Fruit fly (Drosophila melanogaster): ENCODE results near the gene Fuca.

Gene Fuca

DNA sequence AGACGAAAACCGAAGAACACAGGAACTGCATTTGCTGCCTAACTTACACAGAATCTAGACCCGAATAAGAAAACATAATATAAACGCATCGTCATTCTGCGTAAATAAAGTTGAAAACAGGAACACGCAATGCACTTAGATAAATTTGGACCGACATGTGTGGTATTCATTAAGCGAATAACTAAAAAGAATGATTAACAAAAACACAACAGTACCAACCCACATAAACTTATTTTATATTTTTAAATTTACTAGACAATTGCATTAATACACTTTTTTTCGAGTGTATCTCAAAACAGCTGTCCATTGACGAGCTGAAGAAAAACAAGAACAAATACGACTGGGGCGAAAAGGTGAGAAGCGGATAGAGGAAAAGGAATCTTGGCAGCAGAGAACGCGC, 31.8 kb upstream of the Fuca start (continued):
- TF ChIP-seq Xbp1 (GFP tag; optimal IDR thresholded peaks at IDR 0.05) (peak; percentile 85), CG18764 (GFP tag; optimal IDR thresholded peaks at IDR 0.05) (peak; percentile 80), CG15269 (tag; optimal IDR thresholded peaks at IDR 0.05) (peak; percentile 70), CG1529 (GFP tag; optimal IDR thresholded peaks at IDR 0.05) (peak; percentile 85), CG12391 (tag; optimal IDR thresholded peaks at IDR 0.05) (peak; percentile 90), Adf1 (GFP tag; IDR thresholded peaks at IDR 0.05) (no peak), CG15514 (GFP tag; optimal IDR thresholded peaks at IDR 0.05) (peak; percentile 33), CG3065 (GFP tag; optimal IDR thresholded peaks at IDR 0.05) (peak; percentile 73), h (optimal IDR thresholded peaks at IDR 0.05) (no peak), CG1647 (GFP tag; optimal IDR thresholded peaks at IDR 0.05) (peak; percentile 39), CG34224 (GFP tag; IDR thresholded peaks at IDR 0.05; ENCODE audit: partially characterized antibody) (no peak), wek (GFP tag; optimal IDR thresholded peaks at IDR 0.05) (peak; percentile 38), Hr78 (GFP tag; optimal IDR thresholded peaks at IDR 0.05) (peak in 1 of 2 experiments; percentile 60), CG2116 (GFP tag; optimal IDR thresholded peaks at IDR 0.05) (peak; percentile 55), gcm2 (GFP tag; optimal IDR thresholded peaks at IDR 0.05) (no peak), so (GFP tag; IDR thresholded peaks at IDR 0.05) (0 out of 3 replicates have a peak, but pooled peaks have one; percentile 23), Fer3 (tag; optimal IDR thresholded peaks at IDR 0.05) (peak; percentile 64), CTCF (GFP tag; optimal IDR thresholded peaks at IDR 0.05) (no peak), CG31388 (GFP tag; optimal IDR thresholded peaks at IDR 0.05) (peak; percentile 58), HLH54F (GFP tag; optimal IDR thresholded peaks at IDR 0.05) (peak; percentile 51), Opbp (GFP tag; IDR thresholded peaks at IDR 0.05; ENCODE audit: partially characterized antibody) (no peak), CG12659 (GFP tag; optimal IDR thresholded peaks at IDR 0.05) (peak; percentile 72), da (GFP tag; optimal IDR thresholded peaks at IDR 0.05) (peak; percentile 58), Elba2 (GFP tag; optimal IDR thresholded peaks at IDR 0.05) (peak; percentile 59), lov (optimal IDR thresholded peaks at IDR 0.05) (no peak), lov (GFP tag; IDR thresholded peaks at IDR 0.05) (peak; percentile 92), Ravus (GFP tag; IDR thresholded peaks at IDR 0.05) (no peak; the same call in 1 of the 2 replicates), CG17385 (GFP tag; optimal IDR thresholded peaks at IDR 0.05) (peak; percentile 76), HHEX (GFP tag; optimal IDR thresholded peaks at IDR 0.05) (peak; percentile 63), cad (GFP tag; optimal IDR thresholded peaks at IDR 0.05) (no peak), Hr51 (GFP tag; optimal IDR thresholded peaks at IDR 0.05) (peak; percentile 62 to 67), chinmo (GFP tag; IDR thresholded peaks at IDR 0.05; ENCODE audit: partially characterized antibody) (no peak), Dbx (GFP tag; IDR thresholded peaks at IDR 0.05) (0 out of 3 replicates have a peak, but pooled peaks have one; percentile 11), HmgD (GFP tag; optimal IDR thresholded peaks at IDR 0.05) (no peak), Bgb (GFP tag; IDR thresholded peaks at IDR 0.05; ENCODE audit: partially characterized antibody) (no peak), Side (GFP tag; optimal IDR thresholded peaks at IDR 0.05) (peak; percentile 76), Atf3 (GFP tag; optimal IDR thresholded peaks at IDR 0.05) (peak; percentile 76), CG16815 (GFP tag; optimal IDR thresholded peaks at IDR 0.05) (peak; percentile 87), Optix (GFP tag; IDR thresholded peaks at IDR 0.05) (peak; percentile 53; the same call in 2 of the 3 replicates), lab (GFP tag; optimal IDR thresholded peaks at IDR 0.05) (peak; percentile 71), Oli (tag; optimal IDR thresholded peaks at IDR 0.05) (peak; percentile 84), H15 (GFP tag; IDR thresholded peaks at IDR 0.05) (peak; percentile 79), CG10366 (GFP tag; IDR thresholded peaks at IDR 0.05) (peak; percentile 73), CG17568 (GFP tag; optimal IDR thresholded peaks at IDR 0.05) (peak; percentile 81), CG10274 (GFP tag; optimal IDR thresholded peaks at IDR 0.05) (peak; percentile 31), CG1233 (GFP tag; optimal IDR thresholded peaks at IDR 0.05) (peak; percentile 81), Trl (optimal IDR thresholded peaks at IDR 0.05) (no peak), Trl (GFP tag; optimal IDR thresholded peaks at IDR 0.05) (peak; percentile 73), CG12769 (tag; optimal IDR thresholded peaks at IDR 0.05) (peak; percentile 46), Mad (GFP tag; optimal IDR thresholded peaks at IDR 0.05) (peak; percentile 81), Mes4 (GFP tag; optimal IDR thresholded peaks at IDR 0.05) (peak; percentile 70)
